Worm (Caenorhabditis elegans) whole organism, L2 larva: ENCODE results near the gene dsb-3.

Experiments used
- C34F6.9 ChIP-seq: fragments of 150-350 bp; optimal IDR thresholded peaks from 2 replicates; lab custom pipeline; 2014; ENCODE audit warnings: missing biosample characterization, missing genetic modification characterization
- R02D3.7 ChIP-seq: fragments of 150-350 bp; optimal IDR thresholded peaks from 2 replicates; lab custom pipeline; 2014; ENCODE audit warnings: missing biosample characterization, missing genetic modification characterization
- Y55F3AM.14 ChIP-seq: fragments of 200-800 bp; sonication (Bioruptor generic); optimal IDR thresholded peaks from 2 replicates; lab custom pipeline; 2018; ENCODE audit warnings: mild to moderate bottlenecking, missing genetic modification characterization, missing compliant biosample characterization
- ZK546.5 ChIP-seq: sonication (generic microtip); optimal IDR thresholded peaks from 2 replicates; lab custom pipeline; 2017; ENCODE audit warnings: missing biosample characterization, missing genetic modification characterization
- alr-1 ChIP-seq: fragments of 150-350 bp; optimal IDR thresholded peaks from 2 replicates; lab custom pipeline; 2014; ENCODE audit warnings: missing biosample characterization, missing genetic modification characterization
- aly-2 ChIP-seq: fragments of 150-350 bp; optimal IDR thresholded peaks from 2 replicates; lab custom pipeline; 2014; ENCODE audit warnings: missing biosample characterization, missing genetic modification characterization
- ama-1 ChIP-seq: fragments of 150-350 bp; optimal IDR thresholded peaks from 2 replicates; lab custom pipeline; 2018; ENCODE audit warnings: inconsistent platforms
- blmp-1 ChIP-seq: sonication (generic microtip); optimal IDR thresholded peaks from 2 replicates; lab custom pipeline; 2017; ENCODE audit warnings: missing genetic modification characterization, mild to moderate bottlenecking, missing compliant biosample characterization, antibody characterized with exemption, moderate library complexity; ENCODE audit not compliant: insufficient read depth
- ceh-16 ChIP-seq: fragments of 150-350 bp; optimal IDR thresholded peaks from 2 replicates; lab custom pipeline; 2014; ENCODE audit warnings: missing biosample characterization, missing genetic modification characterization
- ceh-82 ChIP-seq: fragments of 150-350 bp; optimal IDR thresholded peaks from 2 replicates; lab custom pipeline; 2014; ENCODE audit warnings: missing biosample characterization, missing genetic modification characterization
- crh-2 ChIP-seq: sonication (generic microtip); optimal IDR thresholded peaks from 2 replicates; lab custom pipeline; 2017; ENCODE audit warnings: missing biosample characterization, missing genetic modification characterization
- dmd-4 ChIP-seq: sonication (generic microtip); optimal IDR thresholded peaks from 2 replicates; lab custom pipeline; 2017; ENCODE audit warnings: missing biosample characterization, missing genetic modification characterization
- egl-27 ChIP-seq: sonication (generic microtip); optimal IDR thresholded peaks from 3 replicates; lab custom pipeline; 2017; ENCODE audit warnings: missing biosample characterization, missing genetic modification reagents, missing genetic modification characterization
- elt-1 ChIP-seq: fragments of 150-350 bp; optimal IDR thresholded peaks from 2 replicates; lab custom pipeline; 2014; ENCODE audit warnings: missing biosample characterization, missing genetic modification characterization
- fos-1 ChIP-seq: fragments of 150-350 bp; optimal IDR thresholded peaks from 2 replicates; lab custom pipeline; 2014; ENCODE audit warnings: missing biosample characterization, missing genetic modification characterization
- gmeb-1 ChIP-seq: fragments of 150-350 bp; optimal IDR thresholded peaks from 2 replicates; lab custom pipeline; 2014; ENCODE audit warnings: missing biosample characterization, missing genetic modification characterization
- lin-13 ChIP-seq: fragments of 150-350 bp; optimal IDR thresholded peaks from 2 replicates; lab custom pipeline; 2014; ENCODE audit warnings: missing biosample characterization, missing genetic modification reagents, missing genetic modification characterization
- lin-39 ChIP-seq: fragments of 150-350 bp; optimal IDR thresholded peaks from 2 replicates; lab custom pipeline; 2014; ENCODE audit warnings: missing biosample characterization, missing genetic modification reagents, missing genetic modification characterization
- lsy-2 ChIP-seq, 2 experiments: fragments of 150-350 bp in 1 of 2; sonication (generic microtip) in 1 of 2; optimal IDR thresholded peaks; 2 replicates each; lab custom pipeline; 2014 to 2017; ENCODE audit warnings: missing biosample characterization in 2 of 2, missing genetic modification characterization in 2 of 2
- mab-5 ChIP-seq: fragments of 150-350 bp; optimal IDR thresholded peaks from 2 replicates; lab custom pipeline; 2014; ENCODE audit warnings: missing biosample characterization, missing genetic modification characterization
- mbf-1 ChIP-seq: sonication (generic microtip); optimal IDR thresholded peaks from 2 replicates; lab custom pipeline; 2017; ENCODE audit warnings: missing biosample characterization, missing genetic modification characterization
- nhr-10 ChIP-seq: sonication (generic microtip); optimal IDR thresholded peaks from 2 replicates; lab custom pipeline; 2017; ENCODE audit warnings: missing biosample characterization, missing genetic modification characterization
- nhr-11 ChIP-seq: fragments of 150-350 bp; optimal IDR thresholded peaks from 2 replicates; lab custom pipeline; 2014; ENCODE audit warnings: missing biosample characterization, missing genetic modification characterization
- nhr-12 ChIP-seq: fragments of 150-350 bp; optimal IDR thresholded peaks from 2 replicates; lab custom pipeline; 2014; ENCODE audit warnings: missing biosample characterization, missing genetic modification characterization
- nhr-129 ChIP-seq: fragments of 150-350 bp; optimal IDR thresholded peaks from 2 replicates; lab custom pipeline; 2014; ENCODE audit warnings: missing biosample characterization, missing genetic modification characterization
- nhr-21 ChIP-seq: fragments of 150-350 bp; optimal IDR thresholded peaks from 2 replicates; lab custom pipeline; 2014; ENCODE audit warnings: missing biosample characterization, missing genetic modification characterization
- nhr-23 ChIP-seq: fragments of 150-350 bp; optimal IDR thresholded peaks from 2 replicates; lab custom pipeline; 2014; ENCODE audit warnings: missing biosample characterization, missing genetic modification reagents, missing genetic modification characterization
- nhr-237 ChIP-seq: fragments of 150-350 bp; optimal IDR thresholded peaks from 2 replicates; lab custom pipeline; 2014; ENCODE audit warnings: missing biosample characterization, missing genetic modification characterization
- nhr-25 ChIP-seq: fragments of 150-350 bp; sonication (generic microtip); optimal IDR thresholded peaks from 3 replicates; lab custom pipeline; 2014; ENCODE audit warnings: missing biosample characterization, missing genetic modification characterization
- nhr-6 ChIP-seq: fragments of 150-350 bp; optimal IDR thresholded peaks from 2 replicates; lab custom pipeline; 2014; ENCODE audit warnings: missing biosample characterization, missing genetic modification characterization
- nhr-77 ChIP-seq: fragments of 150-350 bp; optimal IDR thresholded peaks from 2 replicates; lab custom pipeline; 2014; ENCODE audit warnings: missing biosample characterization, missing genetic modification characterization
- peb-1 ChIP-seq: fragments of 150-350 bp; optimal IDR thresholded peaks from 2 replicates; lab custom pipeline; 2014; ENCODE audit warnings: missing biosample characterization, missing genetic modification characterization
- sem-4 ChIP-seq: fragments of 150-350 bp; optimal IDR thresholded peaks from 2 replicates; lab custom pipeline; 2014; ENCODE audit warnings: missing biosample characterization, missing genetic modification reagents, missing genetic modification characterization
- skn-1 ChIP-seq: sonication (generic microtip); optimal IDR thresholded peaks from 2 replicates; lab custom pipeline; 2017; ENCODE audit warnings: missing biosample characterization, missing genetic modification characterization
- sma-9 ChIP-seq, 2 experiments: fragments of 150-350 bp in 1 of 2; sonication (generic microtip) in 1 of 2; optimal IDR thresholded peaks; 2 replicates each; lab custom pipeline; 2014 to 2016; ENCODE audit warnings: missing genetic modification characterization in 2 of 2, mild to moderate bottlenecking in 1 of 2, missing biosample characterization in 1 of 2, missing compliant biosample characterization in 1 of 2, missing genetic modification reagents in 1 of 2, moderate library complexity in 1 of 2
- snpc-4 ChIP-seq: fragments of 150-350 bp; optimal IDR thresholded peaks from 2 replicates; lab custom pipeline; 2014; ENCODE audit warnings: missing biosample characterization, missing genetic modification characterization
- unc-39 ChIP-seq: fragments of 150-350 bp; optimal IDR thresholded peaks from 2 replicates; lab custom pipeline; 2014; ENCODE audit warnings: missing biosample characterization, missing genetic modification characterization
- unc-62 ChIP-seq: fragments of 150-350 bp; optimal IDR thresholded peaks from 2 replicates; lab custom pipeline; 2014; ENCODE audit warnings: missing biosample characterization, missing genetic modification reagents, missing genetic modification characterization
- zag-1 ChIP-seq: fragments of 150-350 bp; optimal IDR thresholded peaks from 2 replicates; lab custom pipeline; 2014; ENCODE audit warnings: missing biosample characterization, missing genetic modification characterization
- ztf-1 ChIP-seq: fragments of 200-800 bp; sonication (Bioruptor generic); conservative IDR thresholded peaks from 2 replicates; pipeline ENCODE4 v1.3.6; 2022; ENCODE audit warnings: missing genetic modification characterization, missing compliant biosample characterization
- ztf-4 ChIP-seq: fragments of 150-350 bp; optimal IDR thresholded peaks from 2 replicates; lab custom pipeline; 2014; ENCODE audit warnings: missing biosample characterization, missing genetic modification characterization

dsb-3 gene

DNA sequence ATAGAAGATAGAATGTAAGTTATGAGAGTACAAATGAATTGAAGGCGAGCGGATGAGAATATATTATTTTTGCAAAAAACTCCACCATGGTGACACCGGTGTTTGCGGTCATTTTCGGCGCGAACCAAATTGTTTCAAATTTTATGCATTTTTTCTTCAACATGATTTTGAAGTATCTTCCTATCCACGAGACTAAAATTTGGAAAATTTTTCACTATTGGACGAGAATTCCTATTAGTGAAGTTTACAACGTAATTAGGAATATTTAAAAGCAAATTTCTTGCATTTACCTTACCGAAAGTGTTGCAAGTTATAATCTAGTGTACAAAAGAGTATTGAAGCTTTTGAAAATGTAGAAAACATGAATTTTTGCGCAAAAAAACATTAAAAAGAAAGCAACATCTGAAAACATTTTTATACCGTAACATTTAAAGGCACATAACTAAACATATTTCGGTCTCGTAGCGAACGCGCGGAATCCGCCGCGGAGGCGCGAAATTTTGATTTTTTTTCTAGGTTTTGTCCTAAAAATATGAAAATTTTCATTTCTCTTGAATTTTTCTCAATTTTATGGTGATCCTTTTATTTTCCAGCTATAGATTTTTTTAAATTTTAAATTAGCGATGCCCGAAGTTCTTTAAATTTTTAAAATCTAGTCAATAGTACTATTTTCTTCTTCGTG is 37.1 kb upstream of the dsb-3 start, which contains the start of gene sgo-1:
TSS of gene sgo-1 (minus strand) at position 51 of the 682 bp plus-strand sequence.
- TF ChIP-seq ama-1, result no peak
- no peak for TF ChIP-seq nhr-21 (tag; lab: Kevin White, UChicago)
- no peak for TF ChIP-seq unc-39 (tag; lab: Kevin White, UChicago)
- TF ChIP-seq mbf-1, result no peak
- TF ChIP-seq nhr-10, result no peak
- TF ChIP-seq unc-62 (GFP tag; lab: Kevin White, UChicago), result no peak
- no peak for TF ChIP-seq lsy-2 (tag; optimal IDR thresholded peaks at IDR 0.05; lab: Kevin White, UChicago)
- TF ChIP-seq mab-5 (tag; lab: Kevin White, UChicago), result no peak
- no peak for TF ChIP-seq nhr-12 (tag; lab: Kevin White, UChicago)
- no peak for TF ChIP-seq lin-13 (GFP tag; lab: Kevin White, UChicago)
- no peak for TF ChIP-seq sma-9 (GFP tag; optimal IDR thresholded peaks at IDR 0.05; lab: Kevin White, UChicago)
- TF ChIP-seq sma-9 (tag; optimal IDR thresholded peaks at IDR 0.05; lab: Kevin White, UChicago), result no peak
- TF ChIP-seq gmeb-1 (tag; lab: Kevin White, UChicago), result no peak

- TF ChIP-seq ztf-1 (GFP tag; lab: Robert Waterston, UW) (no peak), aly-2 (tag; lab: Kevin White, UChicago) (no peak), mab-5 (tag; lab: Kevin White, UChicago) (no peak), crh-2 (no peak)
Observed at ce11 chrIV:7794709-7795108, 35.3 kb upstream of the dsb-3 start, which contains the start of gene ntp-1. Gene ntp-1, minus strand, starts transcription at chrIV:7794809.

DNA sequence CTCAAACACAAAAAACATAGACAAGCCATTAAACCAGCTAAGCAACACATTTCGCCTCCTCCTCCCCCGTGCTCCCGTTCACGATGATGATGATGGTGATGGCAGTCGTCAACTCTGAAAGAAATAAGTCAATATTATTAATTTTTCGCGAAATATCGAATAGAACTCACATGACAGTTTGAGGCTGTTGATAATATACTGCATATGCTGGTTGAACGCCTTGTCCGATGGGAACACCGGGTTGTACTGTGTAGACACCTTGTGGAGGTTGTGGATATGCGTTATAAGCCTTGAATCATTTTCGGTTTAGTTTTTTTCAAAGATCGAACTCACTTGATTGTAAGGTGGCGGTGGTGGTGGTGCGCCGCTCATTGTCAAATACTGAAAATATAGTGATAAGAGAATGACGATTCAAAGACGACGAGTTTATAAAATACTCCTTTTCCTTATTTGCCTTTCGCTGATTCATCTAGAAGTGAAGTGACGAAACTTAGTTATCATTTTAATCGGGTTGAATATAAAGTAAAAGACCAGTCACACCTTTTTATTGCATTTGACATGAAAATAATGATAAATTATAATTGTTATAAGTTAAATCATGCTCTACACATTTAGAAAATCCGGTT is 32.5 kb upstream of the dsb-3 start, which contains the start of gene C33H5.13:
TSS of gene C33H5.13 (minus strand) at position 443 of the 626 bp plus-strand sequence.
- peak; percentile 7 for TF ChIP-seq nhr-129 (tag; lab: Kevin White, UChicago)
- peak; percentile 32 for TF ChIP-seq crh-2
- peak; percentile 97 for TF ChIP-seq fos-1 (tag; lab: Kevin White, UChicago)
- no peak for TF ChIP-seq ztf-4
- peak; percentile 35 for TF ChIP-seq skn-1
- peak; percentile 13 for TF ChIP-seq sma-9 (GFP tag; optimal IDR thresholded peaks at IDR 0.05; lab: Kevin White, UChicago)
- TF ChIP-seq sma-9 (tag; optimal IDR thresholded peaks at IDR 0.05; lab: Kevin White, UChicago), result no peak

DNA sequence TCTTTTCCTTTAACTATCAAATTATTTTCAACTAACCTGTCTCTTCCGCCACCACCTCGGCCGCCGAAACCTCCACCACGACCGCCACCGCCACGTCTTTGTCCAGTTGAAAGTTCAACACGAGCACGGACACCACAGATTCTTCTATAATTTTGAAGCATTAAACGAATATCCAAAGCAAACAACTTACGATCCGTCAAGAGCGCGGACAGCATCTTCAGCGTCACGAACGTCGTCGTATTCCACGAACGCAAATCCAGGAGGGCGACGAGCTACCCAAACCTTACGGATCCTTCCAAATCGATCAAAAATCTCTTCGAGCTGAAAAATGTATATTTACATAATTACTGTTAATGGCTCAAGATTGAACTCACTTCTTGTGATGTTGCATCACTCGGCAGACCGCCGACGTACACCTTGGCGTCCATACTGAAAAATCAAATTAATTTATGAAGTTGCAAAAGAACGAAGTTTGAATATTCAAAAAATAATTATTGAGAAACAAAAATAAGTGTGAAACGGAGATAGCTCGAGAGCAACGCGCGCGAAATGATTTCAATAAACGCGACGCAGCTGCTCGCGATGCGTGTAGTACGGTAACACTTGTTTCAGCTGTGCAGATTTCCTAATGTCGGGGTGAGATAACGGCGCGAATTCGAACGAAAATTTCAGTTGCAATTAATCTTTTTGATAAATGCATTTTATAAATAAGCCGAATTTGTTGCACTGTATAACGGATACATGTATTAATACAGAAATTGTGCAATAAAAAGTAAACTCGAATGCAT is 31.6 kb upstream of the dsb-3 start, which contains the start of gene rsp-6:
TSS of gene rsp-6 (minus strand) at position 429 of the 788 bp plus-strand sequence.
- TF ChIP-seq sem-4 (tag; lab: Kevin White, UChicago) (peak; percentile 48), nhr-6 (tag; lab: Kevin White, UChicago) (peak; percentile 64), skn-1 (peak; percentile 66), ceh-16 (tag; lab: Kevin White, UChicago) (peak; percentile 65), alr-1 (tag; lab: Kevin White, UChicago) (peak; percentile 80), peb-1 (tag; lab: Kevin White, UChicago) (no peak), crh-2 (peak; percentile 91), nhr-237 (tag; lab: Kevin White, UChicago) (no peak), mab-5 (tag; lab: Kevin White, UChicago) (peak; percentile 88), aly-2 (tag; lab: Kevin White, UChicago) (no peak), sma-9 (GFP tag; optimal IDR thresholded peaks at IDR 0.05; lab: Kevin White, UChicago) (peak; percentile 74), sma-9 (tag; optimal IDR thresholded peaks at IDR 0.05; lab: Kevin White, UChicago) (no peak), nhr-25 (tag; lab: Kevin White, UChicago) (peak; percentile 71), blmp-1 (tag; lab: Kevin White, UChicago) (peak; percentile 14), nhr-77 (no peak), nhr-11 (tag; lab: Kevin White, UChicago) (no peak), zag-1 (tag; lab: Kevin White, UChicago) (peak; percentile 36), ztf-1 (GFP tag; lab: Robert Waterston, UW) (no peak), ZK546.5 (peak; percentile 66), fos-1 (tag; lab: Kevin White, UChicago) (peak; percentile 39), Y55F3AM.14 (GFP tag; lab: Kevin White, UChicago) (no peak), egl-27 (tag; lab: Kevin White, UChicago) (peak; percentile 18), R02D3.7 (tag; lab: Kevin White, UChicago) (peak; percentile 4), lsy-2 (tag; optimal IDR thresholded peaks at IDR 0.05; lab: Kevin White, UChicago) (peak; percentile 96 to 99), lin-39 (tag; lab: Kevin White, UChicago) (peak; percentile 55), unc-39 (tag; lab: Kevin White, UChicago) (no peak), nhr-23 (tag; lab: Kevin White, UChicago) (no peak), C34F6.9 (peak; percentile 90), ceh-82 (tag; lab: Kevin White, UChicago) (peak; percentile 59), snpc-4 (tag; lab: Kevin White, UChicago) (peak; percentile 71), nhr-129 (tag; lab: Kevin White, UChicago) (peak; percentile 95), elt-1 (tag; lab: Kevin White, UChicago) (no peak), dmd-4 (tag; lab: Kevin White, UChicago) (no peak), ztf-4 (peak; percentile 86), unc-62 (GFP tag; lab: Kevin White, UChicago) (no peak), nhr-12 (tag; lab: Kevin White, UChicago) (no peak), nhr-21 (tag; lab: Kevin White, UChicago) (peak; percentile 67)
